Fruit fly (Drosophila melanogaster) whole organism, pupa: ENCODE results near the gene rasp.

Experiments
- CG10348 ChIP-seq: fragments of 200-800 bp; sonication (Bioruptor generic); IDR thresholded peaks from 2 replicates; pipeline ENCODE4 v1.3.6; 2022; ENCODE audit warnings: missing biosample characterization, missing genetic modification characterization
- CG12605 ChIP-seq: fragments of 200-800 bp; sonication (Bioruptor generic); IDR thresholded peaks from 2 replicates; pipeline ENCODE4 v1.3.6; 2022; ENCODE audit warnings: missing biosample characterization, missing genetic modification characterization
- CG13204 ChIP-seq: fragments of 200-800 bp; sonication (Bioruptor generic); optimal IDR thresholded peaks from 2 replicates; lab custom pipeline; 2018; ENCODE audit warnings: missing biosample characterization, mild to moderate bottlenecking, missing genetic modification characterization, moderate library complexity
- CG14655 ChIP-seq: fragments of 200-800 bp; sonication (Bioruptor generic); optimal IDR thresholded peaks from 3 replicates; lab custom pipeline; 2017; ENCODE audit warnings: mild to moderate bottlenecking, missing biosample characterization, missing genetic modification reagents, missing genetic modification characterization
- CG15710 ChIP-seq: fragments of 200-800 bp; sonication (Bioruptor generic); optimal IDR thresholded peaks from 2 replicates; lab custom pipeline; 2018; ENCODE audit warnings: missing biosample characterization, mild to moderate bottlenecking, missing genetic modification characterization, moderate library complexity
- CG17806 ChIP-seq: fragments of 200-800 bp; sonication (Bioruptor generic); optimal IDR thresholded peaks from 2 replicates; lab custom pipeline; 2018; ENCODE audit warnings: missing biosample characterization, mild to moderate bottlenecking, missing genetic modification characterization, moderate library complexity
- CG32121 ChIP-seq: fragments of 200-800 bp; sonication (Bioruptor generic); IDR thresholded peaks from 2 replicates; pipeline ENCODE4 v1.3.6; 2022; ENCODE audit warnings: missing biosample characterization, missing genetic modification characterization
- CG34367 ChIP-seq: fragments of 200-800 bp; sonication (Bioruptor generic); optimal IDR thresholded peaks from 2 replicates; lab custom pipeline; 2018; ENCODE audit warnings: missing biosample characterization, mild to moderate bottlenecking, missing genetic modification characterization
- CG4496 ChIP-seq: fragments of 200-800 bp; sonication (Bioruptor generic); IDR thresholded peaks from 3 replicates; pipeline ENCODE4 v1.3.6; 2022; ENCODE audit warnings: missing biosample characterization, missing genetic modification characterization
- CG8159 ChIP-seq: fragments of 200-800 bp; sonication (Bioruptor generic); optimal IDR thresholded peaks from 3 replicates; lab custom pipeline; 2018; ENCODE audit warnings: missing biosample characterization, mild to moderate bottlenecking, missing genetic modification characterization, moderate library complexity
- CG8301 ChIP-seq: fragments of 200-800 bp; sonication (Bioruptor generic); optimal IDR thresholded peaks from 2 replicates; lab custom pipeline; 2018; ENCODE audit warnings: missing biosample characterization, mild to moderate bottlenecking, missing genetic modification characterization
- CG9948 ChIP-seq: fragments of 200-800 bp; sonication (Bioruptor generic); optimal IDR thresholded peaks from 2 replicates; lab custom pipeline; 2018; ENCODE audit warnings: missing biosample characterization, mild to moderate bottlenecking, missing genetic modification characterization, moderate library complexity
- D1 ChIP-seq: fragments of 200-800 bp; sonication (Bioruptor generic); optimal IDR thresholded peaks from 2 replicates; lab custom pipeline; 2018; ENCODE audit warnings: missing biosample characterization, mild to moderate bottlenecking, missing genetic modification characterization, moderate library complexity
- EcR ChIP-seq: fragments of 200-800 bp; sonication (Bioruptor generic); optimal IDR thresholded peaks from 3 replicates; lab custom pipeline; 2019; ENCODE audit warnings: missing biosample characterization, missing genetic modification characterization, mild to moderate bottlenecking, moderate library complexity, missing genetic modification reagents
- Ets98B ChIP-seq: fragments of 200-800 bp; sonication (Bioruptor generic); IDR thresholded peaks from 2 replicates; pipeline ENCODE4 v1.3.6; 2022; ENCODE audit warnings: missing biosample characterization, missing genetic modification characterization
- Pif1A ChIP-seq: fragments of 200-800 bp; sonication (Bioruptor generic); optimal IDR thresholded peaks from 3 replicates; lab custom pipeline; 2016; ENCODE audit warnings: missing biosample characterization, missing genetic modification characterization
- Pif1B ChIP-seq: fragments of 200-800 bp; sonication (Bioruptor generic); optimal IDR thresholded peaks from 3 replicates; lab custom pipeline; 2016; ENCODE audit warnings: missing biosample characterization, missing genetic modification characterization
- Snoo ChIP-seq: fragments of 200-800 bp; sonication (Bioruptor generic); optimal IDR thresholded peaks from 3 replicates; lab custom pipeline; 2017; ENCODE audit warnings: missing biosample characterization, mild to moderate bottlenecking, missing genetic modification characterization, inconsistent platforms
- fd96Ca ChIP-seq: fragments of 200-800 bp; sonication (Bioruptor generic); IDR thresholded peaks from 3 replicates; pipeline ENCODE4 v1.3.6; 2022; ENCODE audit warnings: missing biosample characterization, missing genetic modification characterization
- gl ChIP-seq: fragments of 200-800 bp; sonication (Bioruptor generic); optimal IDR thresholded peaks from 2 replicates; lab custom pipeline; 2018; ENCODE audit warnings: missing biosample characterization, mild to moderate bottlenecking, missing genetic modification characterization
- rn ChIP-seq: fragments of 200-800 bp; sonication (Bioruptor generic); IDR thresholded peaks from 2 replicates; pipeline ENCODE4 v1.3.6; 2022; ENCODE audit warnings: missing biosample characterization, missing genetic modification characterization

rasp gene

dm6 chr3L:3194059-3194458 lies 32.1 kb downstream of the rasp start:
- TF ChIP-seq CG9948 (tag; lab: Kevin White, UChicago) = peak; percentile 93
- TF ChIP-seq rn (GFP tag; lab: Robert Waterston, UW) = peak; percentile 96
- TF ChIP-seq CG14655 (GFP tag; lab: Kevin White, UChicago) = peak; percentile 96
- TF ChIP-seq Pif1B (GFP tag; lab: Kevin White, UChicago) = peak; percentile 98
- peak; percentile 98 for TF ChIP-seq Pif1A (GFP tag; lab: Kevin White, UChicago)
- TF ChIP-seq CG34367 (tag; lab: Kevin White, UChicago) = peak; percentile 96
- TF ChIP-seq CG12605 = peak; percentile 99
- TF ChIP-seq CG17806 (tag; lab: Kevin White, UChicago) = peak; percentile 96
- peak; percentile 97 for TF ChIP-seq CG8301 (tag; lab: Kevin White, UChicago)
- TF ChIP-seq D1 (tag; lab: Kevin White, UChicago) = no peak
- TF ChIP-seq CG15710 (tag; lab: Kevin White, UChicago) = peak; percentile 92
- TF ChIP-seq CG13204 (GFP tag; lab: Kevin White, UChicago) = peak; percentile 55
- TF ChIP-seq CG4496 = peak; percentile 99
- TF ChIP-seq CG32121 (GFP tag; lab: Robert Waterston, UW) = peak; percentile 98
- TF ChIP-seq Ets98B = peak; percentile 98
- TF ChIP-seq EcR = no peak
- peak; percentile 84 for TF ChIP-seq CG10348 (GFP tag; lab: Robert Waterston, UW)
- peak; percentile 88 for TF ChIP-seq gl
- peak; percentile 95 for TF ChIP-seq fd96Ca (GFP tag; lab: Robert Waterston, UW)
- TF ChIP-seq CG8159 (tag; lab: Kevin White, UChicago) = peak; percentile 94
- peak; percentile 94 for TF ChIP-seq Snoo

dm6 chr3L:3197464-3197863 lies 35.5 kb downstream of the rasp start, which contains the start of gene CG14966:
Gene CG14966, minus strand, starts transcription at chr3L:3197631.
- TF ChIP-seq Pif1A (GFP tag; lab: Kevin White, UChicago) = no peak
- TF ChIP-seq gl = peak; percentile 6
- no peak for TF ChIP-seq EcR
- no peak for TF ChIP-seq CG8301 (tag; lab: Kevin White, UChicago)
- no peak for TF ChIP-seq rn (GFP tag; lab: Robert Waterston, UW)
- 0 out of 2 replicates have a peak, but pooled peaks have one; percentile 19 for TF ChIP-seq CG12605
- TF ChIP-seq CG14655 (GFP tag; lab: Kevin White, UChicago) = no peak
- TF ChIP-seq CG15710 (tag; lab: Kevin White, UChicago) = no peak
- TF ChIP-seq CG32121 (GFP tag; lab: Robert Waterston, UW) = no peak

- TF ChIP-seq CG17806 (tag; lab: Kevin White, UChicago) = peak; percentile 49
- TF ChIP-seq Ets98B = peak; percentile 58; the same call in 1 of the 2 replicates
- peak; percentile 76 for TF ChIP-seq CG32121 (GFP tag; lab: Robert Waterston, UW)
- TF ChIP-seq EcR = peak; percentile 35
- peak; percentile 56 for TF ChIP-seq CG15710 (tag; lab: Kevin White, UChicago)
- TF ChIP-seq CG14655 (GFP tag; lab: Kevin White, UChicago) = no peak
- TF ChIP-seq CG34367 (tag; lab: Kevin White, UChicago) = peak; percentile 50
- peak; percentile 22; the same call in 1 of the 2 replicates for TF ChIP-seq CG12605
- no peak for TF ChIP-seq CG9948 (tag; lab: Kevin White, UChicago)
- no peak for TF ChIP-seq CG10348 (GFP tag; lab: Robert Waterston, UW)
- no peak for TF ChIP-seq CG8159 (tag; lab: Kevin White, UChicago)
- TF ChIP-seq rn (GFP tag; lab: Robert Waterston, UW) = 0 out of 2 replicates have a peak, but pooled peaks have one; percentile 32
- TF ChIP-seq D1 (tag; lab: Kevin White, UChicago) = no peak
- TF ChIP-seq fd96Ca (GFP tag; lab: Robert Waterston, UW) = peak; percentile 77; the same call in 2 of the 3 replicates
- peak; percentile 54; the same call in 2 of the 3 replicates for TF ChIP-seq CG4496
Measured at dm6 chr3L:3198447-3199402, 36.7 kb downstream of the rasp start, which contains the start of the genes CG32276 and gry. Gene CG32276, minus strand, starts transcription at chr3L:3199047. Gene gry, plus strand, starts transcription at chr3L:3199090.

- TF ChIP-seq EcR (no peak), CG17806 (tag; lab: Kevin White, UChicago) (no peak), Pif1A (GFP tag; lab: Kevin White, UChicago) (no peak), Pif1B (GFP tag; lab: Kevin White, UChicago) (no peak), CG32121 (GFP tag; lab: Robert Waterston, UW) (no peak), CG12605 (no peak), Snoo (no peak), CG8301 (tag; lab: Kevin White, UChicago) (no peak), CG10348 (GFP tag; lab: Robert Waterston, UW) (no peak), rn (GFP tag; lab: Robert Waterston, UW) (no peak), D1 (tag; lab: Kevin White, UChicago) (no peak)
Measured at dm6 chr3L:3203062-3203461, 41.1 kb downstream of the rasp start, which contains the start of gene CG32271. Gene CG32271, minus strand, starts transcription at chr3L:3203162.

dm6 chr3L:3204348-3204747 lies 42.4 kb downstream of the rasp start, which contains the start of gene CG33159:
Gene CG33159, minus strand, starts transcription at chr3L:3204448.
- TF ChIP-seq CG12605 (no peak), Snoo (no peak), CG10348 (GFP tag; lab: Robert Waterston, UW) (no peak), CG13204 (GFP tag; lab: Kevin White, UChicago) (no peak), fd96Ca (GFP tag; lab: Robert Waterston, UW) (no peak), gl (no peak), CG17806 (tag; lab: Kevin White, UChicago) (no peak), Pif1B (GFP tag; lab: Kevin White, UChicago) (no peak), CG34367 (tag; lab: Kevin White, UChicago) (no peak), rn (GFP tag; lab: Robert Waterston, UW) (no peak), CG32121 (GFP tag; lab: Robert Waterston, UW) (no peak)
